Fruit fly (Drosophila melanogaster): ENCODE data around the gene wupA.

The wupA gene

DNA sequence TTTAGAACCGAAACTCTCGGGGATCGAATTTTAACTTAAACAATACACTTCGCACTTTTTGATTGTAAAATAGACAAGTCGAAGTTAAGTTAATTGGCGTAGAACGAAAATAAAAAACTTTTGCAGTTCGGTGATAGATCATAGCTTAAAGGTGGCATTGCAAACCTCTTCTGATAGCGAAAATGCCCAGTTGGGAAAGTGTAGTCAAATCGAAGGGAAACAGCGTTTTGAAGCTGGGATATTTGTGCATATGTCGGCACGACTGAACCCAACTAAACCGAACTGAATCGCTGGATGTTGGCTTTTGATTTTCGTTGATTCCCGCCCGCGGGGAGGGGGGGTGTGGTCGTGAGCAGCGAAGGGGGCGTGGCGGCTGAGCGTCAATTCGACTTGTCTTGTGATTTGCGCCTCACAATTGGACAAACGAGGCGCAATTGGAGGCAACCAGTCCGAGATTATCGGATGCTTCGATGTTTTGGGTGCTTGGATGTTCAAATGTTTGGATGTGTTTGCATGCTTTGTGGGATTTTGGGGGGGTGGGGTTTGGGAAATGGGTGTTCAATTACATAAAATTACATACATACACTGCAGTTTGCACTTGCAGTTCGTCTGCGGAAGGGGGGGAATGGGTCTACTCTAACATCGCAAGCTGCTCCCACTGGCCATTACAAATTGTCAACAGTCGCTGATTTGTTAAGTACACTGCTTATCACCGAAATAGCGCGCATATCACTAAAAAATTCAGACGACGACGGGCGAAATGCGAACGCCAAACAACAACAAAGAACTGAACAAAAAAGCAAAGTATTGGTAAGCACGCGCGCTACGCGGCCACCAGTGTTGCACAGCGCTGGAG is 31.9 kb downstream of the wupA start:
- TF ChIP-seq dl (GFP tag; optimal IDR thresholded peaks at IDR 0.05; ENCODE audit: insufficient read depth in 1 of 2, partially characterized antibody in 2 of 2) (no peak), dmrt93B (GFP tag; optimal IDR thresholded peaks at IDR 0.05) (no peak), Rel (GFP tag; optimal IDR thresholded peaks at IDR 0.05) (no peak), Rel (tag; optimal IDR thresholded peaks at IDR 0.05) (peak; percentile 70), woc (GFP tag; optimal IDR thresholded peaks at IDR 0.05) (no peak), Abd-B (GFP tag; optimal IDR thresholded peaks at IDR 0.05) (no peak), Sp1 (GFP tag; optimal IDR thresholded peaks at IDR 0.05) (no peak), Hr83 (GFP tag; optimal IDR thresholded peaks at IDR 0.05; ENCODE audit: poor library complexity, severe bottlenecking) (peak; percentile 61), HLH106 (tag; optimal IDR thresholded peaks at IDR 0.05) (no peak), jim (GFP tag; optimal IDR thresholded peaks at IDR 0.05) (no peak), sage (GFP tag; optimal IDR thresholded peaks at IDR 0.05) (no peak), CrebA (GFP tag; optimal IDR thresholded peaks at IDR 0.05; ENCODE audit: borderline replicate concordance) (no peak)

dm6 chrX:18083528-18084365 is 33.0 kb downstream of the wupA start:
- TF ChIP-seq sage (GFP tag; optimal IDR thresholded peaks at IDR 0.05), result no peak
- peak; percentile 38 for TF ChIP-seq Hr83 (GFP tag; optimal IDR thresholded peaks at IDR 0.05; ENCODE audit: poor library complexity, severe bottlenecking)
- peak; percentile 13 for TF ChIP-seq rgr (GFP tag; optimal IDR thresholded peaks at IDR 0.05)

dm6 chrX:18082674-18083073 is 34.0 kb downstream of the wupA start:
- no peak for TF ChIP-seq OdsH (GFP tag; optimal IDR thresholded peaks at IDR 0.05)
- no peak for TF ChIP-seq Abd-B (GFP tag; optimal IDR thresholded peaks at IDR 0.05)
- TF ChIP-seq usp (GFP tag; optimal IDR thresholded peaks at IDR 0.05), result no peak
- no peak for TF ChIP-seq br (GFP tag; optimal IDR thresholded peaks at IDR 0.05)
- no peak for TF ChIP-seq Vsx2 (GFP tag; optimal IDR thresholded peaks at IDR 0.05; ENCODE audit: partially characterized antibody)
- no peak for TF ChIP-seq Rel (GFP tag; optimal IDR thresholded peaks at IDR 0.05)
- TF ChIP-seq Rel (tag; optimal IDR thresholded peaks at IDR 0.05), result peak; percentile 92
- no peak for TF ChIP-seq Dfd (GFP tag; optimal IDR thresholded peaks at IDR 0.05)

- TF ChIP-seq h (GFP tag; optimal IDR thresholded peaks at IDR 0.05) (no peak), fru (GFP tag; optimal IDR thresholded peaks at IDR 0.05) (no peak), usp (GFP tag; optimal IDR thresholded peaks at IDR 0.05) (no peak), CrebA (GFP tag; optimal IDR thresholded peaks at IDR 0.05; ENCODE audit: borderline replicate concordance) (no peak), Abd-B (GFP tag; optimal IDR thresholded peaks at IDR 0.05) (no peak), Vsx2 (GFP tag; optimal IDR thresholded peaks at IDR 0.05; ENCODE audit: partially characterized antibody) (no peak), dsf (GFP tag; optimal IDR thresholded peaks at IDR 0.05; ENCODE audit: borderline replicate concordance) (no peak), CG32264 (GFP tag; optimal IDR thresholded peaks at IDR 0.05) (no peak), Hr83 (GFP tag; optimal IDR thresholded peaks at IDR 0.05; ENCODE audit: poor library complexity, severe bottlenecking) (no peak), tai (GFP tag; optimal IDR thresholded peaks at IDR 0.05) (no peak), GATAd (GFP tag; optimal IDR thresholded peaks at IDR 0.05) (no peak), HLH106 (tag; optimal IDR thresholded peaks at IDR 0.05) (no peak), br (GFP tag; optimal IDR thresholded peaks at IDR 0.05) (no peak), Dfd (GFP tag; optimal IDR thresholded peaks at IDR 0.05) (no peak), Jra (GFP tag; optimal IDR thresholded peaks at IDR 0.05) (no peak), Hr78 (GFP tag; optimal IDR thresholded peaks at IDR 0.05) (no peak), Sp1 (GFP tag; optimal IDR thresholded peaks at IDR 0.05) (no peak), ey (GFP tag; optimal IDR thresholded peaks at IDR 0.05) (no peak), Hnf4 (GFP tag; optimal IDR thresholded peaks at IDR 0.05) (no peak)
Observed at dm6 chrX:18064183-18064582, 52.5 kb downstream of the wupA start, which contains the start of gene Dhc16F. Dhc16F (plus strand) TSS chrX:18064483.

Measured in whole organism, wandering third instar larva.